Fruit fly (Drosophila melanogaster): ENCODE data around the gene CG18808.

Gene CG18808

dm6 chr3L:4757583-4757982, 49.6 kb downstream of the CG18808 start, which contains the start of gene CG13711:
CG13711 (plus strand) TSS chr3L:4757883.
- TF ChIP-seq CG9705 (GFP tag; optimal IDR thresholded peaks at IDR 0.05) (no peak), brk (GFP tag; optimal IDR thresholded peaks at IDR 0.05) (no peak), Rel (GFP tag; optimal IDR thresholded peaks at IDR 0.05) (no peak), Rel (tag; optimal IDR thresholded peaks at IDR 0.05) (no peak), fru (GFP tag; optimal IDR thresholded peaks at IDR 0.05) (no peak), psq (GFP tag; optimal IDR thresholded peaks at IDR 0.05) (no peak), N (GFP tag; optimal IDR thresholded peaks at IDR 0.05) (no peak), pan (optimal IDR thresholded peaks at IDR 0.05) (no peak), HLH106 (tag; optimal IDR thresholded peaks at IDR 0.05) (no peak), usp (GFP tag; optimal IDR thresholded peaks at IDR 0.05) (no peak), OdsH (GFP tag; optimal IDR thresholded peaks at IDR 0.05) (no peak), foxo (GFP tag; optimal IDR thresholded peaks at IDR 0.05) (no peak), ey (GFP tag; optimal IDR thresholded peaks at IDR 0.05) (no peak), dmrt93B (GFP tag; optimal IDR thresholded peaks at IDR 0.05) (no peak)
